Worm (Caenorhabditis elegans) whole organism, L1 larva: Measurements from ENCODE around the gene wago-4.

ENCODE experiments used
- C16A3.4 ChIP-seq: fragments of 150-350 bp; optimal IDR thresholded peaks from 2 replicates; lab custom pipeline; 2014; ENCODE audit warnings: missing biosample characterization, missing genetic modification characterization
- C34B4.2 ChIP-seq: sonication (generic microtip); optimal IDR thresholded peaks from 2 replicates; lab custom pipeline; 2017; ENCODE audit warnings: mild to moderate bottlenecking, missing genetic modification characterization, missing compliant biosample characterization
- F16B12.6 ChIP-seq: fragments of 150-350 bp; optimal IDR thresholded peaks from 2 replicates; lab custom pipeline; 2014; ENCODE audit warnings: missing biosample characterization, missing genetic modification characterization
- aly-2 ChIP-seq: fragments of 150-350 bp; optimal IDR thresholded peaks from 2 replicates; lab custom pipeline; 2014; ENCODE audit warnings: missing biosample characterization, missing genetic modification characterization
- ama-1 ChIP-seq: fragments of 150-350 bp; optimal IDR thresholded peaks from 2 replicates; lab custom pipeline; 2014
- blmp-1 ChIP-seq: fragments of 150-350 bp; optimal IDR thresholded peaks from 2 replicates; lab custom pipeline; 2014; ENCODE audit warnings: missing biosample characterization, missing genetic modification characterization
- ceh-8 ChIP-seq: fragments of 200-800 bp; sonication (Bioruptor generic); optimal IDR thresholded peaks from 2 replicates; lab custom pipeline; 2018; ENCODE audit warnings: mild to moderate bottlenecking, missing genetic modification characterization, moderate library complexity, missing compliant biosample characterization
- efl-1 ChIP-seq, 4 experiments: fragments of 150-350 bp; optimal IDR thresholded peaks in 3 of 4; peaks in 1 of 4; 1 replicate in 1 of 4; 2 replicates in 3 of 4; lab custom pipeline; 2014; ENCODE audit warnings: missing biosample characterization in 2 of 4, missing genetic modification characterization in 2 of 4, missing genetic modification reagents in 2 of 4
- efl-3 ChIP-seq: fragments of 200-800 bp; sonication (Bioruptor generic); optimal IDR thresholded peaks from 2 replicates; lab custom pipeline; 2018; ENCODE audit warnings: mild to moderate bottlenecking, missing genetic modification characterization, missing compliant biosample characterization
- elt-2 ChIP-seq: sonication (generic microtip); optimal IDR thresholded peaks from 2 replicates; lab custom pipeline; 2016; ENCODE audit warnings: missing genetic modification characterization, mild to moderate bottlenecking, inconsistent platforms, missing compliant biosample characterization, missing genetic modification reagents
- elt-3 ChIP-seq, 6 experiments: fragments of 150-350 bp in 1 of 6; sonication (generic microtip); optimal IDR thresholded peaks; 2 replicates each; lab custom pipeline; 2017 to 2018; ENCODE audit warnings: missing biosample characterization in 6 of 6, missing genetic modification characterization in 6 of 6, inconsistent platforms in 1 of 6
- ets-5 ChIP-seq: fragments of 200-800 bp; sonication (Bioruptor generic); IDR thresholded peaks from 2 replicates; pipeline ENCODE4 v1.3.6; 2022; ENCODE audit warnings: missing genetic modification characterization, missing compliant biosample characterization
- fkh-10 ChIP-seq: sonication (generic microtip); optimal IDR thresholded peaks from 2 replicates; lab custom pipeline; 2017; ENCODE audit warnings: missing biosample characterization, missing genetic modification reagents, missing genetic modification characterization
- grh-1 ChIP-seq: fragments of 200-800 bp; sonication (Bioruptor generic); IDR thresholded peaks from 2 replicates; pipeline ENCODE4 v1.3.6; 2022; ENCODE audit warnings: missing genetic modification reagents, missing genetic modification characterization, missing compliant biosample characterization
- hpl-2 ChIP-seq: fragments of 150-350 bp; optimal IDR thresholded peaks from 2 replicates; lab custom pipeline; 2014; ENCODE audit warnings: missing biosample characterization, missing genetic modification reagents, missing genetic modification characterization
- jun-1 ChIP-seq: fragments of 150-350 bp; optimal IDR thresholded peaks from 2 replicates; lab custom pipeline; 2014; ENCODE audit warnings: missing biosample characterization, missing genetic modification reagents, missing genetic modification characterization
- lin-35 ChIP-seq, 2 experiments: fragments of 150-350 bp; optimal IDR thresholded peaks; 2 replicates each; lab custom pipeline; 2014; ENCODE audit warnings: missing biosample characterization in 2 of 2, missing genetic modification characterization in 2 of 2, missing genetic modification reagents in 2 of 2
- lsy-2 ChIP-seq, 2 experiments: fragments of 150-350 bp; optimal IDR thresholded peaks; 2 replicates each; lab custom pipeline; 2014; ENCODE audit warnings: missing biosample characterization in 2 of 2, missing genetic modification characterization in 2 of 2
- mab-9 ChIP-seq: fragments of 200-800 bp; sonication (Bioruptor generic); IDR thresholded peaks from 2 replicates; pipeline ENCODE4 v1.3.6; 2022; ENCODE audit warnings: missing genetic modification reagents, missing genetic modification characterization, missing compliant biosample characterization
- mdl-1 ChIP-seq, 2 experiments: fragments of 150-350 bp; optimal IDR thresholded peaks; 2 replicates each; lab custom pipeline; 2014 to 2017; ENCODE audit warnings: missing biosample characterization in 2 of 2, missing genetic modification characterization in 2 of 2, inconsistent platforms in 1 of 2
- nhr-11 ChIP-seq: fragments of 150-350 bp; optimal IDR thresholded peaks from 2 replicates; lab custom pipeline; 2014; ENCODE audit warnings: missing biosample characterization, missing genetic modification characterization
- nhr-12 ChIP-seq: sonication (generic microtip); optimal IDR thresholded peaks from 2 replicates; lab custom pipeline; 2017; ENCODE audit warnings: missing biosample characterization, missing genetic modification characterization
- nhr-20 ChIP-seq: sonication (generic microtip); optimal IDR thresholded peaks from 2 replicates; lab custom pipeline; 2016; ENCODE audit warnings: mild to moderate bottlenecking, missing genetic modification characterization, missing compliant biosample characterization
- nhr-76 ChIP-seq: sonication (generic microtip); optimal IDR thresholded peaks from 2 replicates; lab custom pipeline; 2017; ENCODE audit warnings: missing biosample characterization, missing genetic modification characterization
- nhr-77 ChIP-seq: fragments of 150-350 bp; optimal IDR thresholded peaks from 2 replicates; lab custom pipeline; 2014; ENCODE audit warnings: missing biosample characterization, missing genetic modification characterization
- nhr-84 ChIP-seq: sonication (generic microtip); optimal IDR thresholded peaks from 2 replicates; lab custom pipeline; 2017; ENCODE audit warnings: missing biosample characterization, missing genetic modification characterization
- nhr-85 ChIP-seq: sonication (generic microtip); peaks from one replicate; lab custom pipeline; 2016; ENCODE audit warnings: missing genetic modification characterization, inconsistent platforms, missing compliant biosample characterization
- nhr-90 ChIP-seq: sonication (generic microtip); optimal IDR thresholded peaks from 2 replicates; lab custom pipeline; 2016; ENCODE audit warnings: mild to moderate bottlenecking, missing genetic modification characterization, missing compliant biosample characterization; ENCODE audit not compliant: poor library complexity
- pax-3 ChIP-seq: fragments of 200-800 bp; sonication (Bioruptor generic); optimal IDR thresholded peaks from 2 replicates; lab custom pipeline; 2018; ENCODE audit warnings: mild to moderate bottlenecking, missing genetic modification characterization, moderate library complexity, missing compliant biosample characterization
- skn-1 ChIP-seq: fragments of 150-350 bp; optimal IDR thresholded peaks from 2 replicates; lab custom pipeline; 2014; ENCODE audit warnings: missing biosample characterization, missing genetic modification characterization
- snpc-4 ChIP-seq: fragments of 150-350 bp; optimal IDR thresholded peaks from 2 replicates; lab custom pipeline; 2014; ENCODE audit warnings: missing biosample characterization, missing genetic modification characterization
- sox-4 ChIP-seq: sonication (generic microtip); optimal IDR thresholded peaks from 2 replicates; lab custom pipeline; 2016; ENCODE audit warnings: missing genetic modification characterization, missing compliant biosample characterization
- unc-130 ChIP-seq: fragments of 150-350 bp; optimal IDR thresholded peaks from 2 replicates; lab custom pipeline; 2017; ENCODE audit warnings: missing biosample characterization, missing genetic modification characterization, inconsistent platforms
- unc-30 ChIP-seq: sonication (generic microtip); optimal IDR thresholded peaks from 2 replicates; lab custom pipeline; 2017; ENCODE audit warnings: missing biosample characterization, missing genetic modification characterization
- unc-86 ChIP-seq: sonication (generic microtip); optimal IDR thresholded peaks from 2 replicates; lab custom pipeline; 2016; ENCODE audit warnings: missing genetic modification characterization, missing compliant biosample characterization
- vab-15 ChIP-seq: sonication (generic microtip); optimal IDR thresholded peaks from 2 replicates; lab custom pipeline; 2017; ENCODE audit warnings: missing genotype, mild to moderate bottlenecking, missing genetic modification characterization, missing compliant biosample characterization
- zag-1 ChIP-seq: fragments of 150-350 bp; optimal IDR thresholded peaks from 2 replicates; lab custom pipeline; 2014; ENCODE audit warnings: missing biosample characterization, missing genetic modification characterization
- zip-4 ChIP-seq: fragments of 200-800 bp; sonication (Bioruptor generic); optimal IDR thresholded peaks from 2 replicates; lab custom pipeline; 2018; ENCODE audit warnings: mild to moderate bottlenecking, missing genetic modification characterization, moderate library complexity, missing compliant biosample characterization
- ztf-11 ChIP-seq, 2 experiments: sonication (generic microtip); optimal IDR thresholded peaks; 2 replicates each; lab custom pipeline; 2016 to 2017; ENCODE audit warnings: missing genetic modification characterization in 2 of 2, missing biosample characterization in 1 of 2, missing compliant biosample characterization in 1 of 2
- ztf-4 ChIP-seq: fragments of 150-350 bp; optimal IDR thresholded peaks from 2 replicates; lab custom pipeline; 2014; ENCODE audit warnings: missing biosample characterization, missing genetic modification characterization

wago-4 gene

ce11 chrII:12953297-12953696 lies 33.9 kb downstream of the wago-4 start (continued):
- TF ChIP-seq sox-4 (tag; lab: Kevin White, UChicago) (no peak), ama-1 (lab: Kevin White, UChicago) (no peak), efl-3 (no peak), ceh-8 (GFP tag; lab: Kevin White, UChicago) (no peak), mdl-1 (tag; optimal IDR thresholded peaks at IDR 0.05; lab: Kevin White, UChicago) (peak in 1 of 2 experiments; percentile 48), unc-130 (tag; lab: Kevin White, UChicago) (peak; percentile 26), mab-9 (GFP tag; lab: Robert Waterston, UW) (no peak), lsy-2 (tag; optimal IDR thresholded peaks at IDR 0.05; lab: Kevin White, UChicago) (peak; percentile 24 to 60), snpc-4 (tag; lab: Kevin White, UChicago) (peak; percentile 78), hpl-2 (GFP tag; lab: Kevin White, UChicago) (no peak), pax-3 (tag; lab: Kevin White, UChicago) (no peak), elt-2 (no peak), unc-86 (tag; lab: Kevin White, UChicago) (no peak), ets-5 (GFP tag; lab: Robert Waterston, UW) (no peak), jun-1 (tag; lab: Kevin White, UChicago) (no peak), nhr-76 (tag; lab: Kevin White, UChicago) (no peak), C34B4.2 (tag; lab: Kevin White, UChicago) (no peak), C16A3.4 (tag; lab: Kevin White, UChicago) (peak; percentile 17), unc-30 (tag; lab: Kevin White, UChicago) (no peak), lin-35 (GFP tag; optimal IDR thresholded peaks at IDR 0.05; lab: Kevin White, UChicago) (peak in 1 of 2 experiments; percentile 44), nhr-11 (tag; lab: Kevin White, UChicago) (no peak), blmp-1 (tag; lab: Kevin White, UChicago) (peak; percentile 56), nhr-20 (tag; lab: Kevin White, UChicago) (peak; percentile 16), nhr-84 (tag; lab: Kevin White, UChicago) (no peak), nhr-90 (tag; lab: Kevin White, UChicago) (no peak), ztf-4 (no peak), fkh-10 (GFP tag; lab: Kevin White, UChicago) (no peak), zag-1 (tag; lab: Kevin White, UChicago) (no peak), zip-4 (GFP tag; lab: Kevin White, UChicago) (no peak), F16B12.6 (tag; lab: Kevin White, UChicago) (no peak), ztf-11 (tag; optimal IDR thresholded peaks at IDR 0.05; lab: Kevin White, UChicago) (no peak), nhr-85 (tag; lab: Kevin White, UChicago) (no peak), grh-1 (GFP tag; lab: Robert Waterston, UW) (no peak), aly-2 (no peak), vab-15 (no peak), nhr-12 (tag; lab: Kevin White, UChicago) (no peak)

ce11 chrII:12954670-12955069 lies 35.3 kb downstream of the wago-4 start, which contains the start of the genes Y38F1A.1 and Y38F1A.2:
Gene Y38F1A.1 (minus strand): TSS chrII:12954770.
Gene Y38F1A.2 (plus strand): TSS chrII:12954958.
- TF ChIP-seq efl-1 (optimal IDR thresholded peaks at IDR 0.05; lab: Kevin White, UChicago) (no peak), efl-1 (GFP tag; optimal IDR thresholded peaks at IDR 0.05 in 1 of 2; lab: Kevin White, UChicago) (peak in 1 of 2 experiments; percentile 37), nhr-76 (tag; lab: Kevin White, UChicago) (no peak), lsy-2 (tag; optimal IDR thresholded peaks at IDR 0.05; lab: Kevin White, UChicago) (no peak), elt-3 (tag; optimal IDR thresholded peaks at IDR 0.05; lab: Kevin White, UChicago) (no peak), efl-3 (no peak), nhr-77 (tag; lab: Kevin White, UChicago) (no peak)
- TF ChIP-seq, all 84 proteins: peak for 1

- TF ChIP-seq blmp-1 (tag; lab: Kevin White, UChicago) (peak; percentile 70), skn-1 (tag; lab: Kevin White, UChicago) (no peak)
Observed at ce11 chrII:12960206-12960605, 40.9 kb downstream of the wago-4 start.
